Fruit fly (Drosophila melanogaster) whole organism, embryonic: ENCODE measurements around the gene sima.
A peak's percentile ranks its signal among the peaks of the same experiment; 100 is the strongest.

Experiments used
- B-H1 ChIP-seq: fragments of 200-800 bp; sonication (Bioruptor generic); IDR thresholded peaks from 3 replicates; pipeline ENCODE4 v1.3.6; 2022; ENCODE audit warnings: missing biosample characterization, missing genetic modification characterization
- CG11723 ChIP-seq: fragments of 200-800 bp; sonication (Bioruptor generic); optimal IDR thresholded peaks from 2 replicates; lab custom pipeline; 2017; ENCODE audit warnings: missing biosample characterization, mild to moderate bottlenecking, missing genetic modification characterization
- CG12071 ChIP-seq: fragments of 200-800 bp; sonication (Bioruptor generic); optimal IDR thresholded peaks from 3 replicates; lab custom pipeline; 2018; ENCODE audit warnings: missing biosample characterization, mild to moderate bottlenecking, missing genetic modification characterization
- CG13624 ChIP-seq: fragments of 200-800 bp; sonication (Bioruptor generic); optimal IDR thresholded peaks from 2 replicates; lab custom pipeline; 2016; ENCODE audit warnings: missing biosample characterization, missing genetic modification characterization
- CG1529 ChIP-seq: fragments of 200-800 bp; sonication (Bioruptor generic); optimal IDR thresholded peaks from 3 replicates; lab custom pipeline; 2018; ENCODE audit warnings: missing biosample characterization, missing genetic modification characterization
- CG1602 ChIP-seq: fragments of 200-800 bp; sonication (Bioruptor generic); optimal IDR thresholded peaks from 3 replicates; lab custom pipeline; 2016; ENCODE audit warnings: missing biosample characterization, missing genetic modification characterization
- CG17361 ChIP-seq: fragments of 200-800 bp; sonication (Bioruptor generic); IDR thresholded peaks from 3 replicates; pipeline ENCODE4 v1.3.6; 2022; ENCODE audit warnings: missing biosample characterization, missing genetic modification characterization
- CG1832 ChIP-seq: fragments of 200-800 bp; sonication (Bioruptor generic); optimal IDR thresholded peaks from 2 replicates; lab custom pipeline; 2017; ENCODE audit warnings: missing biosample characterization, mild to moderate bottlenecking, missing genetic modification characterization, inconsistent platforms
- CG18599 ChIP-seq: fragments of 200-800 bp; sonication (Bioruptor generic); optimal IDR thresholded peaks from 3 replicates; lab custom pipeline; 2017; ENCODE audit warnings: missing biosample characterization, missing genetic modification characterization, mild to moderate bottlenecking, moderate library complexity, missing genetic modification reagents
- CG2120 ChIP-seq: fragments of 200-800 bp; sonication (Bioruptor generic); optimal IDR thresholded peaks from 3 replicates; lab custom pipeline; 2016; ENCODE audit warnings: missing biosample characterization, missing genetic modification characterization
- CG33213 ChIP-seq: fragments of 200-800 bp; sonication (Bioruptor generic); optimal IDR thresholded peaks from 3 replicates; lab custom pipeline; 2016; ENCODE audit warnings: missing biosample characterization, missing genetic modification characterization
- CG4854 ChIP-seq: fragments of 200-800 bp; sonication (Bioruptor generic); optimal IDR thresholded peaks from 2 replicates; lab custom pipeline; 2016; ENCODE audit warnings: missing biosample characterization, missing genetic modification characterization, inconsistent platforms
- CG6175 ChIP-seq: fragments of 200-800 bp; sonication (Bioruptor generic); IDR thresholded peaks from 3 replicates; pipeline ENCODE4 v1.3.6; 2022; ENCODE audit warnings: missing biosample characterization, missing genetic modification characterization
- CG7987 ChIP-seq: fragments of 200-800 bp; sonication (Bioruptor generic); optimal IDR thresholded peaks from 2 replicates; lab custom pipeline; 2018; ENCODE audit warnings: missing biosample characterization, mild to moderate bottlenecking, missing genetic modification characterization, moderate library complexity
- CG8359 ChIP-seq: fragments of 200-800 bp; sonication (Bioruptor generic); optimal IDR thresholded peaks from 2 replicates; lab custom pipeline; 2017; ENCODE audit warnings: missing biosample characterization, mild to moderate bottlenecking, missing genetic modification characterization, borderline replicate concordance
- CG8765 ChIP-seq: fragments of 200-800 bp; sonication (Bioruptor generic); IDR thresholded peaks from 2 replicates; pipeline ENCODE4 v1.3.6; 2022; ENCODE audit warnings: missing biosample characterization, missing genetic modification characterization
- CG9797 ChIP-seq: fragments of 200-800 bp; sonication (Bioruptor generic); optimal IDR thresholded peaks from 3 replicates; lab custom pipeline; 2018; ENCODE audit warnings: missing biosample characterization, mild to moderate bottlenecking, missing genetic modification characterization
- CG9932 ChIP-seq: fragments of 200-800 bp; sonication (Bioruptor generic); IDR thresholded peaks from 2 replicates; pipeline ENCODE4 v1.3.6; 2022; ENCODE audit warnings: missing biosample characterization, missing genetic modification characterization
- Dref ChIP-seq: fragments of 200-800 bp; sonication (Bioruptor generic); IDR thresholded peaks from 2 replicates; pipeline ENCODE4 v1.3.6; 2022; ENCODE audit warnings: missing biosample characterization, missing genetic modification characterization
- H2.0 ChIP-seq: fragments of 200-800 bp; sonication (Bioruptor generic); IDR thresholded peaks from 2 replicates; pipeline ENCODE4 v1.3.6; 2022; ENCODE audit warnings: missing biosample characterization, missing genetic modification characterization
- Hey ChIP-seq: fragments of 200-800 bp; sonication (Bioruptor generic); optimal IDR thresholded peaks from 3 replicates; lab custom pipeline; 2018; ENCODE audit warnings: missing biosample characterization, mild to moderate bottlenecking, missing genetic modification characterization
- Myb ChIP-seq: fragments of 200-800 bp; sonication (Bioruptor generic); optimal IDR thresholded peaks from 2 replicates; lab custom pipeline; 2016; ENCODE audit warnings: missing biosample characterization, missing genetic modification characterization
- NK7.1 ChIP-seq: fragments of 200-800 bp; sonication (Bioruptor generic); optimal IDR thresholded peaks from 3 replicates; lab custom pipeline; 2016; ENCODE audit warnings: missing biosample characterization, missing genetic modification characterization
- Opbp ChIP-seq: fragments of 200-800 bp; sonication (Bioruptor generic); IDR thresholded peaks from 3 replicates; pipeline ENCODE4 v1.3.6; 2022; ENCODE audit warnings: missing biosample characterization, missing genetic modification characterization; ENCODE audit not compliant: partially characterized antibody
- Sry-δ ChIP-seq: fragments of 200-800 bp; sonication (Bioruptor generic); optimal IDR thresholded peaks from 2 replicates; lab custom pipeline; 2016; ENCODE audit warnings: missing biosample characterization, missing genetic modification characterization
- Ssrp ChIP-seq: fragments of 200-800 bp; sonication (Bioruptor generic); optimal IDR thresholded peaks from 2 replicates; lab custom pipeline; 2018; ENCODE audit warnings: missing biosample characterization, mild to moderate bottlenecking, missing genetic modification characterization, moderate library complexity
- ab ChIP-seq: fragments of 200-800 bp; sonication (Bioruptor generic); optimal IDR thresholded peaks from 2 replicates; lab custom pipeline; 2016; ENCODE audit warnings: missing biosample characterization, missing genetic modification characterization
- bab2 ChIP-seq: fragments of 200-800 bp; sonication (Bioruptor generic); optimal IDR thresholded peaks from 2 replicates; lab custom pipeline; 2016; ENCODE audit warnings: missing biosample characterization, missing genetic modification characterization
- btn ChIP-seq: fragments of 200-800 bp; sonication (Bioruptor generic); optimal IDR thresholded peaks from 2 replicates; lab custom pipeline; 2016; ENCODE audit warnings: missing biosample characterization, missing genetic modification characterization
- crol ChIP-seq: fragments of 200-800 bp; sonication (Bioruptor generic); IDR thresholded peaks from 2 replicates; pipeline ENCODE4 v1.3.6; 2022; ENCODE audit warnings: missing biosample characterization, missing genetic modification characterization
- da ChIP-seq: fragments of 200-800 bp; sonication (Bioruptor generic); optimal IDR thresholded peaks from 2 replicates; lab custom pipeline; 2016; ENCODE audit warnings: missing biosample characterization, missing genetic modification characterization
- dpn ChIP-seq, 2 experiments: fragments of 200-800 bp; sonication (Bioruptor generic); optimal IDR thresholded peaks; 3 replicates each; lab custom pipeline; 2016; ENCODE audit warnings: missing biosample characterization in 2 of 2, missing genetic modification characterization in 2 of 2
- fru ChIP-seq: fragments of >200 bp; optimal IDR thresholded peaks from 2 replicates; lab custom pipeline; 2017
- gsb ChIP-seq: fragments of 200-800 bp; sonication (Bioruptor generic); IDR thresholded peaks from 2 replicates; pipeline ENCODE4 v1.3.6; 2022; ENCODE audit warnings: missing biosample characterization, missing genetic modification characterization
- hb ChIP-seq: fragments of 200-800 bp; sonication (Bioruptor generic); IDR thresholded peaks from 3 replicates; pipeline ENCODE4 v1.3.6; 2022; ENCODE audit warnings: missing biosample characterization, missing genetic modification characterization; ENCODE audit not compliant: partially characterized antibody
- hkb ChIP-seq, 2 experiments: fragments of 200-800 bp in 1 of 2; fragments of >200 bp in 1 of 2; sonication (Bioruptor generic) in 1 of 2; IDR thresholded peaks in 1 of 2; optimal IDR thresholded peaks in 1 of 2; 2 replicates each; pipeline versions ENCODE4 v1.3.6 to Lab custom; 2017 to 2022; ENCODE audit warnings: missing biosample characterization in 1 of 2, missing genetic modification characterization in 1 of 2
- jigr1 ChIP-seq: fragments of 200-800 bp; sonication (Bioruptor generic); IDR thresholded peaks from 3 replicates; pipeline ENCODE4 v1.3.6; 2022; ENCODE audit warnings: missing biosample characterization, missing genetic modification characterization
- mirr ChIP-seq: fragments of 200-800 bp; sonication (Bioruptor generic); optimal IDR thresholded peaks from 3 replicates; lab custom pipeline; 2018; ENCODE audit warnings: missing biosample characterization, mild to moderate bottlenecking, missing genetic modification characterization
- nau ChIP-seq: fragments of 200-800 bp; sonication (Bioruptor generic); optimal IDR thresholded peaks from 3 replicates; lab custom pipeline; 2017; ENCODE audit warnings: missing biosample characterization, mild to moderate bottlenecking, missing genetic modification characterization, missing genetic modification reagents
- pnt ChIP-seq: fragments of 200-800 bp; sonication (Bioruptor generic); optimal IDR thresholded peaks from 3 replicates; lab custom pipeline; 2016; ENCODE audit warnings: missing biosample characterization, missing genetic modification characterization
- rib ChIP-seq: fragments of 200-800 bp; sonication (Bioruptor generic); IDR thresholded peaks from 2 replicates; pipeline ENCODE4 v1.3.6; 2022; ENCODE audit warnings: missing biosample characterization, missing genetic modification characterization
- row ChIP-seq: fragments of 200-800 bp; sonication (Bioruptor generic); IDR thresholded peaks from 3 replicates; pipeline ENCODE4 v1.3.6; 2022; ENCODE audit warnings: missing biosample characterization, missing genetic modification characterization
- sd ChIP-seq: fragments of 200-800 bp; sonication (Bioruptor generic); optimal IDR thresholded peaks from 3 replicates; lab custom pipeline; 2018; ENCODE audit warnings: missing biosample characterization, mild to moderate bottlenecking, missing genetic modification characterization, moderate library complexity
- sens ChIP-seq: fragments of 200-800 bp; sonication (Bioruptor generic); peaks from one replicate; lab custom pipeline; 2016; ENCODE audit warnings: missing biosample characterization, missing genetic modification characterization
- sim ChIP-seq: fragments of 200-800 bp; sonication (Bioruptor generic); IDR thresholded peaks from 2 replicates; pipeline ENCODE4 v1.3.6; 2022; ENCODE audit warnings: missing biosample characterization, missing genetic modification characterization
- sima ChIP-seq: fragments of 200-800 bp; sonication (Bioruptor generic); optimal IDR thresholded peaks from 2 replicates; lab custom pipeline; 2016; ENCODE audit warnings: missing biosample characterization, missing genetic modification characterization
- sisA ChIP-seq: fragments of 200-800 bp; sonication (Bioruptor generic); IDR thresholded peaks from 2 replicates; pipeline ENCODE4 v1.3.6; 2022; ENCODE audit warnings: missing biosample characterization, missing genetic modification characterization
- sqz ChIP-seq: fragments of 200-800 bp; sonication (Bioruptor generic); optimal IDR thresholded peaks from 3 replicates; lab custom pipeline; 2018; ENCODE audit warnings: missing biosample characterization, mild to moderate bottlenecking, missing genetic modification characterization
- tap ChIP-seq: fragments of 200-800 bp; optimal IDR thresholded peaks from 3 replicates; lab custom pipeline; 2019; ENCODE audit warnings: missing biosample characterization, mild to moderate bottlenecking, missing genetic modification characterization, moderate library complexity
- wdn ChIP-seq: fragments of 200-800 bp; sonication (Bioruptor generic); IDR thresholded peaks from 2 replicates; pipeline ENCODE4 v1.3.6; 2022; ENCODE audit warnings: missing biosample characterization, missing genetic modification characterization
- z ChIP-seq: fragments of 200-800 bp; sonication (Bioruptor generic); IDR thresholded peaks from 3 replicates; pipeline ENCODE4 v1.3.6; 2022; ENCODE audit warnings: missing biosample characterization, missing genetic modification characterization

The sima gene

dm6 chr3R:30055915-30056544 lies 2.1 kb upstream of the sima start, which contains the start of the genes Rpp14b and spn-A (continued):
- no peak for TF ChIP-seq hkb (optimal IDR thresholded peaks at IDR 0.05; lab: Kevin White, UChicago)
- TF ChIP-seq hkb (GFP tag; IDR thresholded peaks at IDR 0.05; lab: Robert Waterston, UW) = no peak
- TF ChIP-seq CG1832 (GFP tag; lab: Kevin White, UChicago) = no peak
- no peak for TF ChIP-seq da (GFP tag; lab: Kevin White, UChicago)
- no peak for TF ChIP-seq CG1529
- TF ChIP-seq Dref (GFP tag; lab: Robert Waterston, UW) = no peak
- TF ChIP-seq pnt = no peak
- TF ChIP-seq bab2 = no peak
- TF ChIP-seq sima (GFP tag; lab: Kevin White, UChicago) = no peak
- no peak for TF ChIP-seq gsb
- TF ChIP-seq rib (GFP tag; lab: Robert Waterston, UW) = no peak
- no peak for TF ChIP-seq nau
- TF ChIP-seq sens (GFP tag; lab: Kevin White, UChicago) = no peak
- no peak for TF ChIP-seq CG33213 (GFP tag; lab: Kevin White, UChicago)
- TF ChIP-seq CG9797 (GFP tag; lab: Kevin White, UChicago) = no peak
- TF ChIP-seq CG8765 (GFP tag; lab: Robert Waterston, UW) = no peak
- no peak for TF ChIP-seq sim (GFP tag; lab: Robert Waterston, UW)
- TF ChIP-seq CG17361 (GFP tag; lab: Robert Waterston, UW) = no peak; the same call in 2 of the 3 replicates
- TF ChIP-seq Sry-δ (GFP tag; lab: Kevin White, UChicago) = no peak
- TF ChIP-seq Opbp (GFP tag; lab: Robert Waterston, UW) = no peak
- no peak for TF ChIP-seq CG8359 (GFP tag; lab: Kevin White, UChicago)

dm6 chr3R:30056592-30057135 lies 1.4 kb upstream of the sima start, which contains the start of the genes CG7950 and Rpp14a:
Gene CG7950, plus strand, starts transcription at chr3R:30056859.
Gene Rpp14a, plus strand, starts transcription at chr3R:30056859.
- TF ChIP-seq fru (no peak), H2.0 (peak; percentile 86), CG18599 (GFP tag; lab: Kevin White, UChicago) (peak; percentile 73), sd (peak; percentile 15), CG7987 (no peak), Myb (GFP tag; lab: Kevin White, UChicago) (peak; percentile 96), dpn (GFP tag; optimal IDR thresholded peaks at IDR 0.05; lab: Kevin White, UChicago) (peak; percentile 78 to 79), z (GFP tag; lab: Robert Waterston, UW) (peak; percentile 21; the same call in 1 of the 3 replicates), btn (GFP tag; lab: Kevin White, UChicago) (peak; percentile 61), CG11723 (GFP tag; lab: Kevin White, UChicago) (peak; percentile 46), hb (no peak), NK7.1 (GFP tag; lab: Kevin White, UChicago) (peak; percentile 49), CG13624 (GFP tag; lab: Kevin White, UChicago) (peak; percentile 73), row (peak; percentile 88), CG1602 (GFP tag; lab: Kevin White, UChicago) (peak; percentile 84), crol (GFP tag; lab: Robert Waterston, UW) (0 out of 2 replicates have a peak, but pooled peaks have one; percentile 20), CG12071 (GFP tag; lab: Kevin White, UChicago) (peak; percentile 19), wdn (peak; percentile 66), Hey (tag; lab: Kevin White, UChicago) (no peak), Ssrp (tag; lab: Kevin White, UChicago) (peak; percentile 74), tap (tag; lab: Kevin White, UChicago) (peak; percentile 70), sisA (peak; percentile 72), B-H1 (GFP tag; lab: Robert Waterston, UW) (peak; percentile 64), CG2120 (peak; percentile 94), CG4854 (peak; percentile 63), jigr1 (GFP tag; lab: Robert Waterston, UW) (no peak), ab (GFP tag; lab: Kevin White, UChicago) (no peak), sqz (GFP tag; lab: Kevin White, UChicago) (peak; percentile 16), mirr (GFP tag; lab: Kevin White, UChicago) (peak; percentile 19), CG6175 (GFP tag; lab: Robert Waterston, UW) (no peak), CG9932 (GFP tag; lab: Robert Waterston, UW) (peak; percentile 93)
